Worm (Caenorhabditis elegans) whole organism, early embryonic: ENCODE results near the gene pges-2.

Experiments
- B0310.2 ChIP-seq: sonication (generic microtip); optimal IDR thresholded peaks from 2 replicates; lab custom pipeline; 2016; ENCODE audit warnings: mild to moderate bottlenecking, missing genetic modification characterization, missing compliant biosample characterization
- F13C5.2 ChIP-seq: sonication (generic microtip); optimal IDR thresholded peaks from 2 replicates; lab custom pipeline; 2017; ENCODE audit warnings: mild to moderate bottlenecking, missing genetic modification characterization, inconsistent platforms, missing compliant biosample characterization
- aly-1 ChIP-seq: sonication (generic microtip); optimal IDR thresholded peaks from 2 replicates; lab custom pipeline; 2016; ENCODE audit warnings: missing genetic modification characterization, missing compliant biosample characterization
- ama-1 ChIP-seq: fragments of 150-350 bp; optimal IDR thresholded peaks from 2 replicates; lab custom pipeline; 2014
- ceh-13 ChIP-seq: fragments of 200-800 bp; sonication (Bioruptor generic); optimal IDR thresholded peaks from 2 replicates; lab custom pipeline; 2018; ENCODE audit warnings: mild to moderate bottlenecking, missing genetic modification characterization, missing compliant biosample characterization
- ceh-36 ChIP-seq: sonication (generic microtip); optimal IDR thresholded peaks from 2 replicates; lab custom pipeline; 2016; ENCODE audit warnings: missing genetic modification characterization, inconsistent platforms, missing compliant biosample characterization
- ets-7 ChIP-seq: sonication (generic microtip); optimal IDR thresholded peaks from 2 replicates; lab custom pipeline; 2016; ENCODE audit warnings: missing genotype, missing genetic modification characterization, missing compliant biosample characterization
- flt-1 ChIP-seq: fragments of 200-800 bp; sonication (Bioruptor generic); IDR thresholded peaks from 2 replicates; pipeline ENCODE4 v1.3.6; 2022; ENCODE audit warnings: missing genetic modification characterization, missing compliant biosample characterization
- hmbx-1 ChIP-seq: sonication (generic microtip); optimal IDR thresholded peaks from 2 replicates; lab custom pipeline; 2016; ENCODE audit warnings: mild to moderate bottlenecking, missing genetic modification characterization, missing compliant biosample characterization
- hmg-4 ChIP-seq: fragments of 200-800 bp; sonication (Bioruptor generic); optimal IDR thresholded peaks from 2 replicates; lab custom pipeline; 2018; ENCODE audit warnings: mild to moderate bottlenecking, missing genetic modification characterization, missing compliant biosample characterization
- hnd-1 ChIP-seq: sonication (generic microtip); optimal IDR thresholded peaks from 2 replicates; lab custom pipeline; 2016; ENCODE audit warnings: missing genetic modification characterization, missing compliant biosample characterization
- pes-1 ChIP-seq: fragments of 200-800 bp; sonication (Bioruptor generic); IDR thresholded peaks from 2 replicates; pipeline ENCODE4 v1.3.6; 2022; ENCODE audit warnings: missing genetic modification reagents, missing genetic modification characterization, missing compliant biosample characterization
- scrt-1 ChIP-seq: fragments of 200-800 bp; sonication (Bioruptor generic); IDR thresholded peaks from 2 replicates; pipeline ENCODE4 v1.3.6; 2022; ENCODE audit warnings: missing genetic modification characterization, missing compliant biosample characterization
- sea-1 ChIP-seq: fragments of 200-800 bp; sonication (Bioruptor generic); conservative IDR thresholded peaks from 2 replicates; pipeline ENCODE4 v1.3.6; 2022; ENCODE audit warnings: missing genetic modification characterization, missing compliant biosample characterization
- tbx-11 ChIP-seq: fragments of 200-800 bp; sonication (Bioruptor generic); IDR thresholded peaks from 2 replicates; pipeline ENCODE4 v1.3.6; 2022; ENCODE audit warnings: missing genetic modification characterization, missing compliant biosample characterization
- tbx-37 ChIP-seq: fragments of 200-800 bp; sonication (Bioruptor generic); conservative IDR thresholded peaks from 2 replicates; pipeline ENCODE4 v1.3.6; 2022; ENCODE audit warnings: missing genetic modification reagents, missing genetic modification characterization, missing compliant biosample characterization
- tra-4 ChIP-seq: sonication (generic microtip); optimal IDR thresholded peaks from 2 replicates; lab custom pipeline; 2017; ENCODE audit warnings: missing genetic modification characterization, missing compliant biosample characterization

The pges-2 gene

DNA sequence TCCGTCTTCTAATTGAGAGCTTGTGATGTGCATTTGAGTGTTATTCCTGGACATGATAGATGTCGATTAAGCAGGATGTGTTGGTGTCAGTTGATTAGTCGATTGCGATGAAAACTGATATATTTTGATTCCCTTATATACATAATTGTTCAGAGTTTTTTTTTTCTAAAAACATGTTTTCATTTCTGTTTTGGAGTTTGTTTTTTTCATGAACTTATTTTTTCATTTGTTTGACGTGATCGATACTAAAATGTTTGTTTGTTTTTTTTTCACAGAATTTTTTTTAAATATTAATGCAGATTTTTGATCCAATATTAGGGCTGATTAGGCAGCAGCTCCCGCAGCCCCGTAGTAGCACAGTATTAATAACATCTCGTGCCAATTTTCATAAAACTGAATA, 49.4 kb downstream of the pges-2 start, which contains the start of gene R09E10.2:
TSS of gene R09E10.2 (minus strand) at position 101 of the 400 bp plus-strand sequence.
- TF ChIP-seq B0310.2 (tag; lab: Kevin White, UChicago) (no peak), hnd-1 (tag; lab: Kevin White, UChicago) (no peak), ceh-36 (tag; lab: Kevin White, UChicago) (no peak), sea-1 (no peak), ets-7 (tag; lab: Kevin White, UChicago) (no peak), flt-1 (GFP tag; lab: Robert Waterston, UW) (no peak), tbx-11 (GFP tag; lab: Robert Waterston, UW) (no peak), aly-1 (tag; lab: Kevin White, UChicago) (no peak), tbx-37 (GFP tag; lab: Robert Waterston, UW) (no peak), ceh-13 (no peak), pes-1 (GFP tag; lab: Robert Waterston, UW) (no peak), scrt-1 (GFP tag; lab: Robert Waterston, UW) (no peak), F13C5.2 (tag; lab: Kevin White, UChicago) (no peak), tra-4 (tag; lab: Kevin White, UChicago) (no peak), hmg-4 (no peak), hmbx-1 (tag; lab: Kevin White, UChicago) (no peak), ama-1 (lab: Kevin White, UChicago) (no peak)
